Worm (Caenorhabditis elegans) whole organism, L4 larva: ENCODE results near the gene zyx-1.

ENCODE experiments used
- D1046.2 ChIP-seq: fragments of 200-800 bp; sonication (Bioruptor generic); IDR thresholded peaks from 2 replicates; pipeline ENCODE4 v1.3.6; 2022; ENCODE audit warnings: missing genetic modification characterization, missing compliant biosample characterization
- F10B5.3 ChIP-seq: sonication (generic microtip); optimal IDR thresholded peaks from 2 replicates; lab custom pipeline; 2016; ENCODE audit warnings: mild to moderate bottlenecking, missing genetic modification characterization, missing compliant biosample characterization
- F37D6.2 ChIP-seq: sonication (generic microtip); optimal IDR thresholded peaks from 2 replicates; lab custom pipeline; 2016; ENCODE audit warnings: mild to moderate bottlenecking, missing genetic modification characterization, missing compliant biosample characterization
- aha-1 ChIP-seq: fragments of 150-350 bp; peaks from one replicate; lab custom pipeline; 2014; ENCODE audit warnings: missing biosample characterization, missing genetic modification characterization
- aly-2 ChIP-seq: sonication (generic microtip); optimal IDR thresholded peaks from 2 replicates; lab custom pipeline; 2018; ENCODE audit warnings: missing biosample characterization, missing genetic modification characterization
- ama-1 ChIP-seq: fragments of 150-350 bp; optimal IDR thresholded peaks from 2 replicates; lab custom pipeline; 2014; ENCODE audit warnings: inconsistent platforms, mixed read lengths
- arid-1 ChIP-seq: fragments of 200-800 bp; sonication (Bioruptor generic); conservative IDR thresholded peaks from 2 replicates; pipeline ENCODE4 v1.3.6; 2022; ENCODE audit warnings: missing genetic modification reagents, missing genetic modification characterization, missing compliant biosample characterization
- ceh-20 ChIP-seq: fragments of 200-800 bp; sonication (Bioruptor generic); IDR thresholded peaks from 2 replicates; pipeline ENCODE4 v1.3.6; 2022; ENCODE audit warnings: missing genetic modification reagents, missing genetic modification characterization, missing compliant biosample characterization
- ceh-62 ChIP-seq: sonication (generic microtip); optimal IDR thresholded peaks from 2 replicates; lab custom pipeline; 2017; ENCODE audit warnings: missing biosample characterization, missing genetic modification characterization
- cey-2 ChIP-seq: sonication (generic microtip); optimal IDR thresholded peaks from 3 replicates; lab custom pipeline; 2017; ENCODE audit warnings: missing genetic modification characterization, mild to moderate bottlenecking, missing compliant biosample characterization, antibody characterized with exemption, borderline replicate concordance; ENCODE audit not compliant: insufficient read depth
- dmd-6 ChIP-seq: fragments of 200-800 bp; sonication (Bioruptor generic); IDR thresholded peaks from 2 replicates; pipeline ENCODE4 v1.3.6; 2022; ENCODE audit warnings: missing genetic modification reagents, missing genetic modification characterization, missing compliant biosample characterization
- dmd-8 ChIP-seq: fragments of 200-800 bp; sonication (Bioruptor generic); IDR thresholded peaks from 2 replicates; pipeline ENCODE4 v1.3.6; 2022; ENCODE audit warnings: missing genetic modification characterization, missing compliant biosample characterization
- dmd-9 ChIP-seq: fragments of 200-800 bp; sonication (Bioruptor generic); IDR thresholded peaks from 2 replicates; pipeline ENCODE4 v1.3.6; 2022; ENCODE audit warnings: missing genetic modification reagents, missing genetic modification characterization, missing compliant biosample characterization
- dpl-1 ChIP-seq: fragments of 150-350 bp; optimal IDR thresholded peaks from 2 replicates; lab custom pipeline; 2014; ENCODE audit warnings: missing biosample characterization, missing genetic modification reagents, missing genetic modification characterization
- dve-1 ChIP-seq: sonication (generic microtip); optimal IDR thresholded peaks from 2 replicates; lab custom pipeline; 2017; ENCODE audit warnings: antibody characterized with exemption, mild to moderate bottlenecking, missing genetic modification characterization, missing compliant biosample characterization; ENCODE audit not compliant: insufficient read depth
- egl-43 ChIP-seq: fragments of 200-800 bp; sonication (Bioruptor generic); IDR thresholded peaks from 2 replicates; pipeline ENCODE4 v1.3.6; 2022; ENCODE audit warnings: missing genetic modification reagents, missing genetic modification characterization, missing compliant biosample characterization
- fos-1 ChIP-seq: fragments of 150-350 bp; optimal IDR thresholded peaks from 2 replicates; lab custom pipeline; 2014; ENCODE audit warnings: missing biosample characterization, missing genetic modification characterization
- gei-8 ChIP-seq: fragments of 200-800 bp; sonication (Bioruptor generic); optimal IDR thresholded peaks from 2 replicates; lab custom pipeline; 2018; ENCODE audit warnings: mild to moderate bottlenecking, missing genetic modification characterization, missing compliant biosample characterization
- hlh-11 ChIP-seq: fragments of 200-800 bp; sonication (Bioruptor generic); optimal IDR thresholded peaks from 2 replicates; lab custom pipeline; 2018; ENCODE audit warnings: mild to moderate bottlenecking, missing genetic modification characterization, missing compliant biosample characterization
- hmg-1.1 ChIP-seq: fragments of 200-800 bp; sonication (Bioruptor generic); IDR thresholded peaks from 2 replicates; pipeline ENCODE4 v1.3.6; 2022; ENCODE audit warnings: missing genetic modification reagents, missing genetic modification characterization, missing compliant biosample characterization
- lin-29 ChIP-seq: fragments of 200-800 bp; sonication (Bioruptor generic); IDR thresholded peaks from 2 replicates; pipeline ENCODE4 v1.3.6; 2022; ENCODE audit warnings: missing genetic modification reagents, missing genetic modification characterization, missing compliant biosample characterization
- madf-9 ChIP-seq: fragments of 200-800 bp; sonication (Bioruptor generic); conservative IDR thresholded peaks from 2 replicates; pipeline ENCODE4 v1.3.6; 2022; ENCODE audit warnings: missing genetic modification reagents, missing genetic modification characterization, missing compliant biosample characterization
- mxl-3 ChIP-seq: fragments of 200-800 bp; sonication (Bioruptor generic); optimal IDR thresholded peaks from 2 replicates; lab custom pipeline; 2018; ENCODE audit warnings: mild to moderate bottlenecking, missing genetic modification characterization, missing compliant biosample characterization
- nhr-10 ChIP-seq: fragments of 150-350 bp; optimal IDR thresholded peaks from 2 replicates; lab custom pipeline; 2014; ENCODE audit warnings: missing biosample characterization, missing genetic modification characterization
- nhr-102 ChIP-seq: sonication (generic microtip); optimal IDR thresholded peaks from 2 replicates; lab custom pipeline; 2016; ENCODE audit warnings: mild to moderate bottlenecking, missing genetic modification characterization, moderate library complexity, missing compliant biosample characterization
- nhr-11 ChIP-seq: fragments of 150-350 bp; optimal IDR thresholded peaks from 2 replicates; lab custom pipeline; 2014; ENCODE audit warnings: missing biosample characterization, missing genetic modification characterization
- nhr-111 ChIP-seq: fragments of 200-800 bp; sonication (Bioruptor generic); optimal IDR thresholded peaks from 2 replicates; lab custom pipeline; 2018; ENCODE audit warnings: mild to moderate bottlenecking, missing genetic modification characterization, missing compliant biosample characterization
- nhr-77 ChIP-seq: fragments of 150-350 bp; optimal IDR thresholded peaks from 2 replicates; lab custom pipeline; 2014; ENCODE audit warnings: missing biosample characterization, missing genetic modification characterization
- pha-4 ChIP-seq, 2 experiments: fragments of 150-350 bp in 1 of 2; fragments of 200-800 bp in 1 of 2; sonication (Bioruptor generic) in 1 of 2; IDR thresholded peaks in 1 of 2; optimal IDR thresholded peaks in 1 of 2; 2 replicates each; pipeline versions ENCODE4 v1.3.6 to Lab custom; 2014 to 2022; ENCODE audit warnings: missing genetic modification characterization in 2 of 2, missing genetic modification reagents in 2 of 2, missing biosample characterization in 1 of 2, missing compliant biosample characterization in 1 of 2
- rbr-2 ChIP-seq: sonication (generic microtip); optimal IDR thresholded peaks from 2 replicates; lab custom pipeline; 2016; ENCODE audit warnings: missing genotype, missing genetic modification characterization, missing compliant biosample characterization
- set-16 ChIP-seq: fragments of 200-800 bp; sonication (Bioruptor generic); IDR thresholded peaks from 2 replicates; pipeline ENCODE4 v1.3.6; 2022; ENCODE audit warnings: missing genetic modification reagents, missing genetic modification characterization, missing compliant biosample characterization
- tag-97 ChIP-seq: fragments of 200-800 bp; sonication (Bioruptor generic); IDR thresholded peaks from 2 replicates; pipeline ENCODE4 v1.3.6; 2022; ENCODE audit warnings: missing genetic modification characterization, missing compliant biosample characterization
- tra-1 ChIP-seq: fragments of 200-800 bp; sonication (Bioruptor generic); IDR thresholded peaks from 2 replicates; pipeline ENCODE4 v1.3.6; 2022; ENCODE audit warnings: missing genetic modification reagents, missing genetic modification characterization, missing compliant biosample characterization
- unc-130 ChIP-seq: sonication (generic microtip); optimal IDR thresholded peaks from 2 replicates; lab custom pipeline; 2016; ENCODE audit warnings: missing genetic modification reagents, missing genetic modification characterization, missing compliant biosample characterization
- unc-62 ChIP-seq, 3 experiments: fragments of 150-350 bp in 1 of 3; sonication (generic microtip); optimal IDR thresholded peaks in 2 of 3; peaks in 1 of 3; 1 replicate in 1 of 3; 2 replicates in 2 of 3; lab custom pipeline; 2014 to 2017; ENCODE audit warnings: missing biosample characterization in 3 of 3, missing genetic modification characterization in 3 of 3, missing genetic modification reagents in 3 of 3, missing genotype in 1 of 3
- zfp-3 ChIP-seq: fragments of 200-800 bp; sonication (Bioruptor generic); conservative IDR thresholded peaks from 2 replicates; pipeline ENCODE4 v1.3.6; 2022; ENCODE audit warnings: missing genetic modification reagents, missing genetic modification characterization, missing compliant biosample characterization
- ztf-11 ChIP-seq: fragments of 150-350 bp; optimal IDR thresholded peaks from 2 replicates; lab custom pipeline; 2014; ENCODE audit warnings: missing biosample characterization, missing genetic modification characterization

zyx-1 gene

DNA sequence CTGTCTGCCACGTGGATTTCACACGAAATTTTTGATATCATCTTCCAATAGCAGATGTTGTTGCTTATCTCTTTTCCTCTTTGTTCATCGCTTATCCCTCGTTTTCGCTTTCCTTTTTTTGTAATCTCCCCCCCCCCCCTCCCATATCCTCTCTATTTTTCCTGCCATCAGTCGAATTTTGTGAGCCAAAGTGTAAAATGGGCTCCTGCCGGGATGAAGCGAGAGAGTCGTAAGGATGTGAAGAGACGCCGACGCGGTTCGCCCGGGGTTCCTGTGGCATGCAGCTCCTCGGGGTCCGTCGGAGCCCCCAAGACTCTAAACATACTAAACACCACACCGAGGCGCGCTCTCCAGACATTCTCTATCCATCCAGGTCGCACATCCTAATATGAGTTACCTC, at the start of gene zyx-1:
zyx-1 (plus strand) TSS at position 331 of the 400 bp plus-strand sequence.
- TF ChIP-seq set-16 (peak; percentile 70), hlh-11 (tag; lab: Kevin White, UChicago) (peak; percentile 39), nhr-11 (tag; lab: Kevin White, UChicago) (peak; percentile 19), dpl-1 (GFP tag; lab: Kevin White, UChicago) (no peak)
- TF ChIP-seq, all 104 proteins: peak for 3

DNA sequence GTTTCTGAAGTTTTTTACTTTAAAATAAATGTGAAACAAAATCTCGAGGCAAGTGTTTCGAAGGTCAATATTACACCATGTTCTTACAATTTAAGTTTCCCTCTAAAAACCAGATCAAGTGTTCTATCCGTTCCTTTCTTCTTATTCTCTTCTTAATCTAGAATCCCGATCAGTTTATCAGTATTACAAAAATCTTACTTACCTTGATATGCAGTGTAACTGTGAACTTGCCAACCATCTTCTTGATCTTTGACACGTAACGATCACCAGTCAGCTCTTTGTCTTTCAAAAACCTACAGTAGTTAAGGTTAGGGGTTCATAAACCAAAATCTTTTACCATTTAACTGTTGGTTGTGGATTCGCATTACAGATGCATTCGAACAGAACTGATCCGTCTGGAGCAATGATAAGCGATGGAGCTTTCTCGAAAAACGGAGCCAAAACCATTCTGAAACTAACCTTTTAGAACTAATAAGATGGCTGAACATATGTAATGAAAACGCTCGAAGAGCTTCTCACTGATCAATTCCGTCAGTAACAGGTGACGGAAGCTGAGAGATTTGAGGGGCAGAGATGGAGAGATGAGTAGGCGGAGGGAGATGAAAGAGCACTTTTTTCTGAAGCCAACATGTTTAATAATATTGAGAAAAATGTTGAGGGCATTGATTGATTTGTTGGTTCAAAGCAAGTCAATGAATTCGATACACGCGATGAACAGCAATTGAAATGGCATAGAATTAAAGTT, 48.8 kb upstream of the zyx-1 start, which contains the start of gene oig-2:
oig-2 (minus strand) TSS at position 448 of the 745 bp plus-strand sequence.
- TF ChIP-seq aly-2 (no peak), nhr-77 (tag; lab: Kevin White, UChicago) (no peak), nhr-11 (tag; lab: Kevin White, UChicago) (no peak), unc-62 (GFP tag; optimal IDR thresholded peaks at IDR 0.05 in 1 of 2; lab: Kevin White, UChicago) (peak in 1 of 2 experiments; percentile 72), unc-62 (tag; optimal IDR thresholded peaks at IDR 0.05; lab: Kevin White, UChicago) (no peak), aha-1 (peak; percentile 69), hmg-1.1 (GFP tag; lab: Robert Waterston, UW) (0 out of 2 replicates have a peak, but pooled peaks have one; percentile 26), cey-2 (tag; lab: Kevin White, UChicago) (no peak)

DNA sequence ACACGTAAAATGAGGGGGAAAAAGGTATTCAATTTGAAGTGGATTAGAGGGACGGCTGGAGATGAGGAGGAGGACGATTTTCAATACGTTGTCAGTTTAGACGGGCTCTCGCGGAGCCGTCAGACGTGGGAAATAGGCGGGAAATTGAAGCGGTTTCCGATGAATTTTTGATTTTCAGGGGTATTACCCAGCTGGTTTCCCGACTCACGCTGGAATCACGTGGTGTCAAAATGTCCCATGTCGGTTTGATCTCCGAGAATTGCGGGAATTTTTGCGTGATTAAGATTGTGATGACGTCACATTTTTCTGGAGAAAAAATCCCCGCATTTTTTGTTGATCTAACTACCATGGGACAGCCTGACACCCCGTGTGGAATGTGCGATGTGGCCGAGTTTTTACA, 44.0 kb upstream of the zyx-1 start:
- no peak for TF ChIP-seq F37D6.2 (tag; lab: Kevin White, UChicago)
- TF ChIP-seq dmd-9 (GFP tag; lab: Robert Waterston, UW) = 0 out of 2 replicates have a peak, but pooled peaks have one; percentile 17
- 0 out of 2 replicates have a peak, but pooled peaks have one; percentile 37 for TF ChIP-seq tra-1
- TF ChIP-seq D1046.2 (GFP tag; lab: Robert Waterston, UW) = 0 out of 2 replicates have a peak, but pooled peaks have one; percentile 55
- TF ChIP-seq dmd-6 (GFP tag; lab: Robert Waterston, UW) = 0 out of 2 replicates have a peak, but pooled peaks have one; percentile 18
- no peak for TF ChIP-seq F10B5.3
- peak in 1 of 2 experiments; percentile 29 for TF ChIP-seq unc-62 (GFP tag; optimal IDR thresholded peaks at IDR 0.05 in 1 of 2; lab: Kevin White, UChicago)
- no peak for TF ChIP-seq unc-62 (tag; optimal IDR thresholded peaks at IDR 0.05; lab: Kevin White, UChicago)

DNA sequence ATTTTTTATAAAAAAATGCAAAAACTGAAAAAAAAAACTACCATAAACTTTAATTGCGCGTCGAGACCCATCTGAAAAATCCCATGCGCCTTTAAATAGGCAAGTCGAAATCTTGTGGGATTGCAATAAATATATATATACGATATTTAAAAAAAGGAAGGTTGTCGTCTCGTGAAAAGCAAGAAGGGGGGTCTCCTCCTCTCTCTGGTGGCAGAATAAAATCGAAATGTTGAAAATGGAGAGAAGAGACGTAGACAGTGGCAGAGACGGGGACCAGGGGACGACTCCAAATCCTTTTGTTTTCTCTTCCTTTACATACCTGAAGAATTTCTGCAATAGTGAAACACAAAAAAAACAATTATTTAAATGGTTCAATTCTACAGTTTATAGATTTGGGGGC, 42.7 kb upstream of the zyx-1 start, which contains the start of gene F18A11.5:
F18A11.5 (minus strand) TSS at position 321 of the 400 bp plus-strand sequence.
- TF ChIP-seq nhr-102 (tag; lab: Kevin White, UChicago) (no peak), ceh-62 (tag; lab: Kevin White, UChicago) (no peak), unc-130 (GFP tag; lab: Kevin White, UChicago) (no peak), lin-29 (GFP tag; lab: Robert Waterston, UW) (no peak), egl-43 (GFP tag; lab: Robert Waterston, UW) (no peak), aha-1 (peak; percentile 2), nhr-111 (GFP tag; lab: Kevin White, UChicago) (no peak), D1046.2 (GFP tag; lab: Robert Waterston, UW) (no peak), mxl-3 (no peak), dpl-1 (GFP tag; lab: Kevin White, UChicago) (no peak), arid-1 (0 out of 2 replicates have a peak, but pooled peaks have one; percentile 48), tag-97 (no peak), dve-1 (tag; lab: Kevin White, UChicago) (peak; percentile 3), gei-8 (GFP tag; lab: Kevin White, UChicago) (no peak), dmd-8 (GFP tag; lab: Robert Waterston, UW) (no peak), ama-1 (lab: Kevin White, UChicago) (peak; percentile 69), zfp-3 (GFP tag; lab: Robert Waterston, UW) (no peak), nhr-10 (tag; lab: Kevin White, UChicago) (no peak), ztf-11 (tag; lab: Kevin White, UChicago) (no peak), hlh-11 (tag; lab: Kevin White, UChicago) (peak; percentile 29), fos-1 (tag; lab: Kevin White, UChicago) (no peak), pha-4 (GFP tag; IDR thresholded peaks at IDR 0.05; lab: Robert Waterston, UW) (no peak), pha-4 (tag; optimal IDR thresholded peaks at IDR 0.05; lab: Kevin White, UChicago) (no peak), rbr-2 (tag; lab: Kevin White, UChicago) (peak; percentile 7), madf-9 (GFP tag; lab: Robert Waterston, UW) (no peak), ceh-20 (GFP tag; lab: Robert Waterston, UW) (no peak)
